Fruit fly (Drosophila melanogaster): ENCODE data around the gene CG16762.

The CG16762 gene

DNA sequence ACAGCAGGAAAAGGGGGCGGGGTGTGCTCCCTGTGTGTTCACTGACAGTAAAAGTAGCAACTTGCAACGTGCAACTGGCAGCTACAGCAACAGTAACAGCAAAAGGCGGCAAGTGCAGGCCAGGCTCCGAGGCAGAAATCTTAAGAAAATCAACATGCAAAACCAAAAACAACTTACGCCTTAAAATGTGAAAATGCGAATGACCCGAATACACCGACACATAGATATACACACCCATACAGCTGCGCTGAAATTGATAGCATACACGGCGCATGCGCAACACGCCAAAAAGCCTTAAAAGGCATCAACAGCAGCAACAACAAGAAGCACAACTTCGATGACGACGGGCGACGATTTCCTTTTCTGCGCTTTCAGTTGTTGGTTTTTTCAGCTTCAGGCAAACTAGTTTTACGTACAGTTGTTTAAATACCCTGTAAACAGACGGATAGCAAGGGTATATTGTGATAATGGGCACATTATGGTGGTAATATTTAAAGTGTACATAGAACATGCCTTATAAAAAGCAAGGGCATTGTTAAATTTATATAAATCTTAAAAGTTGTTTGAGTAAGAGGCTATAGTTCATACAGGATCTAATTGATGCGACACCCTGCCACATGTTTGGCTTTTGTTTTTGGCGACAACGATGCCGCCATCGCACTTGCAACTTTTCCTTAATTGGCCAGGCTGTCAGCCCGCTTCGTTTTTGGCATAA is 3.0 kb downstream of the CG16762 start (continued):
- TF ChIP-seq ttk (GFP tag; IDR thresholded peaks at IDR 0.05) (0 out of 2 replicates have a peak, but pooled peaks have one; percentile 12), gem (tag; optimal IDR thresholded peaks at IDR 0.05) (peak; percentile 58), CG14667 (GFP tag; IDR thresholded peaks at IDR 0.05) (no peak), kay (GFP tag; optimal IDR thresholded peaks at IDR 0.05) (no peak), CG10565 (GFP tag; optimal IDR thresholded peaks at IDR 0.05) (no peak), CG11696 (GFP tag; IDR thresholded peaks at IDR 0.05) (no peak; the same call in 1 of the 2 replicates), Doc3 (GFP tag; IDR thresholded peaks at IDR 0.05; ENCODE audit: partially characterized antibody) (no peak), D19A (tag; optimal IDR thresholded peaks at IDR 0.05) (peak; percentile 30), kah (GFP tag; optimal IDR thresholded peaks at IDR 0.05) (no peak), HLHmδ (GFP tag; optimal IDR thresholded peaks at IDR 0.05) (no peak), dysf (GFP tag; IDR thresholded peaks at IDR 0.05) (0 out of 3 replicates have a peak, but pooled peaks have one; percentile 24), sisA (GFP tag; IDR thresholded peaks at IDR 0.05) (peak; percentile 41; the same call in 1 of the 2 replicates), gfzf (GFP tag; optimal IDR thresholded peaks at IDR 0.05) (no peak), Mad (GFP tag; optimal IDR thresholded peaks at IDR 0.05) (no peak), ssp (GFP tag; IDR thresholded peaks at IDR 0.05) (no peak), zfh2 (GFP tag; optimal IDR thresholded peaks at IDR 0.05) (no peak), Med (GFP tag) (peak; percentile 77), sima (GFP tag; optimal IDR thresholded peaks at IDR 0.05) (no peak), CG2678 (tag; optimal IDR thresholded peaks at IDR 0.05) (peak; percentile 36), aop (GFP tag; IDR thresholded peaks at IDR 0.05) (no peak), da (GFP tag; optimal IDR thresholded peaks at IDR 0.05) (no peak), esg (GFP tag; conservative IDR thresholded peaks at IDR 0.05) (peak; percentile 29), CG15514 (GFP tag; optimal IDR thresholded peaks at IDR 0.05) (no peak), Dip3 (GFP tag; optimal IDR thresholded peaks at IDR 0.05) (no peak), CG4617 (GFP tag; optimal IDR thresholded peaks at IDR 0.05; ENCODE audit: borderline replicate concordance) (no peak), vnd (GFP tag; IDR thresholded peaks at IDR 0.05; ENCODE audit: partially characterized antibody) (no peak), tx (GFP tag; optimal IDR thresholded peaks at IDR 0.05) (no peak), CTCF (GFP tag; optimal IDR thresholded peaks at IDR 0.05) (no peak), Sox102F (GFP tag; optimal IDR thresholded peaks at IDR 0.05) (peak; percentile 51), Scr (GFP tag; IDR thresholded peaks at IDR 0.05; ENCODE audit: partially characterized antibody) (no peak), NC2β (GFP tag; optimal IDR thresholded peaks at IDR 0.05) (no peak), CG10979 (tag; optimal IDR thresholded peaks at IDR 0.05) (peak; percentile 20), PHDP (tag; optimal IDR thresholded peaks at IDR 0.05) (no peak), bigmax (GFP tag; optimal IDR thresholded peaks at IDR 0.05) (no peak), CG12942 (GFP tag; optimal IDR thresholded peaks at IDR 0.05) (no peak), CG10267 (tag; optimal IDR thresholded peaks at IDR 0.05) (no peak), CG13424 (tag; optimal IDR thresholded peaks at IDR 0.05) (no peak), CG30403 (GFP tag; optimal IDR thresholded peaks at IDR 0.05) (peak; percentile 38), vvl (GFP tag; IDR thresholded peaks at IDR 0.05) (0 out of 2 replicates have a peak, but pooled peaks have one; percentile 53), nau (GFP tag; optimal IDR thresholded peaks at IDR 0.05) (peak; percentile 14), Max (GFP tag; optimal IDR thresholded peaks at IDR 0.05) (peak; percentile 3), CG31441 (GFP tag; IDR thresholded peaks at IDR 0.05) (0 out of 2 replicates have a peak, but pooled peaks have one; percentile 35), shn (GFP tag; optimal IDR thresholded peaks at IDR 0.05) (no peak), Chrac-16 (GFP tag; optimal IDR thresholded peaks at IDR 0.05) (no peak), CG17186 (GFP tag; optimal IDR thresholded peaks at IDR 0.05) (no peak), sr (GFP tag; IDR thresholded peaks at IDR 0.05) (no peak), CG31224 (GFP tag; IDR thresholded peaks at IDR 0.05) (0 out of 2 replicates have a peak, but pooled peaks have one; percentile 22), ATbp (GFP tag; optimal IDR thresholded peaks at IDR 0.05) (peak; percentile 40), Ets65A (GFP tag) (peak; percentile 79), CG2875 (GFP tag; optimal IDR thresholded peaks at IDR 0.05) (peak; percentile 17)
